Fruit fly (Drosophila melanogaster) whole organism, embryonic: ENCODE measurements around the gene Ucp4A.

Source experiments
- Atf3 ChIP-seq: fragments of 200-800 bp; sonication (Bioruptor generic); optimal IDR thresholded peaks from 3 replicates; lab custom pipeline; 2016; ENCODE audit warnings: missing biosample characterization, missing genetic modification characterization
- Atf6 ChIP-seq: fragments of 200-800 bp; sonication (Bioruptor generic); IDR thresholded peaks from 2 replicates; pipeline ENCODE4 v1.3.6; 2022; ENCODE audit warnings: missing biosample characterization, missing genetic modification characterization
- CG11247 ChIP-seq: fragments of 200-800 bp; sonication (Bioruptor generic); IDR thresholded peaks from 2 replicates; pipeline ENCODE4 v1.3.6; 2022; ENCODE audit warnings: missing biosample characterization, missing genetic modification characterization
- CG12299 ChIP-seq: fragments of 200-800 bp; sonication (Bioruptor generic); optimal IDR thresholded peaks from 2 replicates; lab custom pipeline; 2018; ENCODE audit warnings: missing biosample characterization, mild to moderate bottlenecking, missing genetic modification characterization
- CG12391 ChIP-seq: fragments of 200-800 bp; sonication (Bioruptor generic); optimal IDR thresholded peaks from 3 replicates; lab custom pipeline; 2018; ENCODE audit warnings: missing biosample characterization, mild to moderate bottlenecking, missing genetic modification characterization, moderate library complexity
- CG13424 ChIP-seq: fragments of 200-800 bp; sonication (Bioruptor generic); optimal IDR thresholded peaks from 2 replicates; lab custom pipeline; 2019; ENCODE audit warnings: missing biosample characterization, mild to moderate bottlenecking, missing genetic modification characterization, moderate library complexity
- CG16779 ChIP-seq: fragments of 200-800 bp; sonication (Bioruptor generic); IDR thresholded peaks from 2 replicates; pipeline ENCODE4 v1.3.6; 2022; ENCODE audit warnings: missing biosample characterization, missing genetic modification characterization
- CG17829 ChIP-seq: fragments of 200-800 bp; optimal IDR thresholded peaks from 2 replicates; lab custom pipeline; 2019; ENCODE audit warnings: missing biosample characterization, mild to moderate bottlenecking, missing genetic modification characterization, moderate library complexity
- CG17912 ChIP-seq: fragments of 200-800 bp; sonication (Bioruptor generic); optimal IDR thresholded peaks from 2 replicates; lab custom pipeline; 2018; ENCODE audit warnings: missing biosample characterization, mild to moderate bottlenecking, missing genetic modification characterization
- CG1792 ChIP-seq: fragments of 200-800 bp; sonication (Bioruptor generic); optimal IDR thresholded peaks from 2 replicates; lab custom pipeline; 2016; ENCODE audit warnings: missing biosample characterization, missing genetic modification characterization
- CG1832 ChIP-seq: fragments of 200-800 bp; sonication (Bioruptor generic); optimal IDR thresholded peaks from 2 replicates; lab custom pipeline; 2017; ENCODE audit warnings: missing biosample characterization, mild to moderate bottlenecking, missing genetic modification characterization, inconsistent platforms
- CG3065 ChIP-seq: fragments of 200-800 bp; sonication (Bioruptor generic); optimal IDR thresholded peaks from 2 replicates; lab custom pipeline; 2016; ENCODE audit warnings: missing biosample characterization, missing genetic modification characterization
- CG31365 ChIP-seq: fragments of 200-800 bp; sonication (Bioruptor generic); optimal IDR thresholded peaks from 2 replicates; lab custom pipeline; 2018; ENCODE audit warnings: missing biosample characterization, mild to moderate bottlenecking, missing genetic modification characterization
- CG6791 ChIP-seq: fragments of 200-800 bp; sonication (Bioruptor generic); IDR thresholded peaks from 3 replicates; pipeline ENCODE4 v1.3.6; 2022; ENCODE audit warnings: missing biosample characterization, missing genetic modification characterization; ENCODE audit not compliant: partially characterized antibody
- Dll ChIP-seq: fragments of 200-800 bp; sonication (Bioruptor generic); IDR thresholded peaks from 4 replicates; pipeline ENCODE4 v1.3.6; 2022; ENCODE audit warnings: missing biosample characterization, missing genetic modification characterization; ENCODE audit not compliant: partially characterized antibody
- Dref ChIP-seq: fragments of 200-800 bp; sonication (Bioruptor generic); IDR thresholded peaks from 2 replicates; pipeline ENCODE4 v1.3.6; 2022; ENCODE audit warnings: missing biosample characterization, missing genetic modification characterization
- Eip74EF ChIP-seq, 2 experiments: fragments of 200-800 bp in 1 of 2; fragments of >200 bp in 1 of 2; sonication (Bioruptor generic) in 1 of 2; optimal IDR thresholded peaks; 2 replicates each; lab custom pipeline; 2017 to 2019; ENCODE audit warnings: missing biosample characterization in 2 of 2, missing genetic modification characterization in 2 of 2, mild to moderate bottlenecking in 1 of 2, moderate library complexity in 1 of 2
- Ets97D ChIP-seq: fragments of 200-800 bp; sonication (Bioruptor generic); optimal IDR thresholded peaks from 3 replicates; lab custom pipeline; 2016; ENCODE audit warnings: missing biosample characterization, missing genetic modification characterization
- Hr39 ChIP-seq: fragments of >200 bp; optimal IDR thresholded peaks from 2 replicates; lab custom pipeline; 2017
- NK7.1 ChIP-seq: fragments of 200-800 bp; sonication (Bioruptor generic); optimal IDR thresholded peaks from 3 replicates; lab custom pipeline; 2016; ENCODE audit warnings: missing biosample characterization, missing genetic modification characterization
- abd-A ChIP-seq: fragments of 200-800 bp; sonication (Bioruptor generic); optimal IDR thresholded peaks from 3 replicates; lab custom pipeline; 2019; ENCODE audit warnings: missing biosample characterization, mild to moderate bottlenecking, missing genetic modification characterization, moderate library complexity
- ash1 ChIP-seq: fragments of 200-800 bp; sonication (Bioruptor generic); optimal IDR thresholded peaks from 2 replicates; lab custom pipeline; 2018; ENCODE audit warnings: missing biosample characterization, mild to moderate bottlenecking, missing genetic modification characterization
- cas ChIP-seq: fragments of 200-800 bp; sonication (Bioruptor generic); IDR thresholded peaks from 2 replicates; pipeline ENCODE4 v1.3.6; 2022; ENCODE audit warnings: missing biosample characterization, missing genetic modification characterization
- caup ChIP-seq: fragments of 200-800 bp; sonication (Bioruptor generic); optimal IDR thresholded peaks from 3 replicates; lab custom pipeline; 2017; ENCODE audit warnings: missing biosample characterization, mild to moderate bottlenecking, missing genetic modification characterization, moderate library complexity; ENCODE audit not compliant: severe bottlenecking
- chinmo ChIP-seq: fragments of 200-800 bp; sonication (Bioruptor generic); IDR thresholded peaks from 4 replicates; pipeline ENCODE4 v1.3.6; 2022; ENCODE audit warnings: missing biosample characterization, missing genetic modification characterization; ENCODE audit not compliant: partially characterized antibody
- cwo ChIP-seq: fragments of 200-800 bp; sonication (Bioruptor generic); optimal IDR thresholded peaks from 3 replicates; lab custom pipeline; 2017; ENCODE audit warnings: missing biosample characterization, missing genetic modification characterization, mild to moderate bottlenecking, moderate library complexity, missing genetic modification reagents
- dmrt99B ChIP-seq: fragments of 200-800 bp; sonication (Bioruptor generic); optimal IDR thresholded peaks from 2 replicates; lab custom pipeline; 2018; ENCODE audit warnings: missing biosample characterization, mild to moderate bottlenecking, missing genetic modification characterization, moderate library complexity
- fd102C ChIP-seq: fragments of 200-800 bp; sonication (Bioruptor generic); optimal IDR thresholded peaks from 2 replicates; lab custom pipeline; 2018; ENCODE audit warnings: missing biosample characterization, mild to moderate bottlenecking, missing genetic modification characterization, moderate library complexity
- gce ChIP-seq: fragments of 200-800 bp; sonication (Bioruptor generic); IDR thresholded peaks from 3 replicates; pipeline ENCODE4 v1.3.6; 2022; ENCODE audit warnings: missing biosample characterization, missing genetic modification characterization
- gcm2 ChIP-seq: fragments of 200-800 bp; sonication (Bioruptor generic); optimal IDR thresholded peaks from 2 replicates; lab custom pipeline; 2016; ENCODE audit warnings: missing biosample characterization, missing genetic modification characterization
- insv ChIP-seq, 2 experiments: fragments of 200-800 bp; sonication (Bioruptor generic); optimal IDR thresholded peaks; 3 replicates each; lab custom pipeline; 2016 to 2018; ENCODE audit warnings: missing biosample characterization in 2 of 2, missing genetic modification characterization in 2 of 2
- jumu ChIP-seq: fragments of 200-800 bp; sonication (Bioruptor generic); optimal IDR thresholded peaks from 3 replicates; lab custom pipeline; 2016; ENCODE audit warnings: missing biosample characterization, missing genetic modification characterization
- lilli ChIP-seq: fragments of 200-800 bp; sonication (Bioruptor generic); optimal IDR thresholded peaks from 3 replicates; lab custom pipeline; 2016; ENCODE audit warnings: missing biosample characterization, missing genetic modification characterization
- lov ChIP-seq, 2 experiments: fragments of 200-800 bp in 1 of 2; fragments of >200 bp in 1 of 2; sonication (Bioruptor generic) in 1 of 2; IDR thresholded peaks in 1 of 2; optimal IDR thresholded peaks in 1 of 2; 2 replicates in 1 of 2; 3 replicates in 1 of 2; pipeline versions ENCODE4 v1.3.6 to Lab custom; 2017 to 2022; ENCODE audit warnings: missing biosample characterization in 1 of 2, missing genetic modification characterization in 1 of 2
- luna ChIP-seq: fragments of 200-800 bp; sonication (Bioruptor generic); optimal IDR thresholded peaks from 2 replicates; lab custom pipeline; 2016; ENCODE audit warnings: missing biosample characterization, missing genetic modification characterization
- mirr ChIP-seq: fragments of 200-800 bp; sonication (Bioruptor generic); optimal IDR thresholded peaks from 3 replicates; lab custom pipeline; 2018; ENCODE audit warnings: missing biosample characterization, mild to moderate bottlenecking, missing genetic modification characterization
- nau ChIP-seq: fragments of 200-800 bp; sonication (Bioruptor generic); optimal IDR thresholded peaks from 3 replicates; lab custom pipeline; 2017; ENCODE audit warnings: missing biosample characterization, mild to moderate bottlenecking, missing genetic modification characterization, missing genetic modification reagents
- pfk ChIP-seq: fragments of 200-800 bp; sonication (Bioruptor generic); optimal IDR thresholded peaks from 2 replicates; lab custom pipeline; 2018; ENCODE audit warnings: missing biosample characterization, mild to moderate bottlenecking, missing genetic modification characterization, moderate library complexity
- rib ChIP-seq: fragments of 200-800 bp; sonication (Bioruptor generic); IDR thresholded peaks from 2 replicates; pipeline ENCODE4 v1.3.6; 2022; ENCODE audit warnings: missing biosample characterization, missing genetic modification characterization
- sima ChIP-seq: fragments of 200-800 bp; sonication (Bioruptor generic); optimal IDR thresholded peaks from 2 replicates; lab custom pipeline; 2016; ENCODE audit warnings: missing biosample characterization, missing genetic modification characterization
- sna ChIP-seq: fragments of 200-800 bp; sonication (Bioruptor generic); IDR thresholded peaks from 2 replicates; pipeline ENCODE4 v1.3.6; 2022; ENCODE audit warnings: missing biosample characterization, missing genetic modification characterization; ENCODE audit not compliant: partially characterized antibody
- so ChIP-seq: fragments of 200-800 bp; sonication (Bioruptor generic); IDR thresholded peaks from 3 replicates; pipeline ENCODE4 v1.3.6; 2022; ENCODE audit warnings: missing biosample characterization, missing genetic modification characterization
- tgo ChIP-seq: fragments of 200-800 bp; sonication (Bioruptor generic); IDR thresholded peaks from 3 replicates; pipeline ENCODE4 v1.3.6; 2022; ENCODE audit warnings: missing biosample characterization, missing genetic modification characterization
- toy ChIP-seq: fragments of 200-800 bp; sonication (Bioruptor generic); IDR thresholded peaks from 2 replicates; pipeline ENCODE4 v1.3.6; 2022; ENCODE audit warnings: missing biosample characterization, missing genetic modification characterization
- tx ChIP-seq: fragments of 200-800 bp; sonication (Bioruptor generic); optimal IDR thresholded peaks from 2 replicates; lab custom pipeline; 2016; ENCODE audit warnings: missing biosample characterization, missing genetic modification characterization
- zf30C ChIP-seq: fragments of 200-800 bp; sonication (Bioruptor generic); optimal IDR thresholded peaks from 3 replicates; lab custom pipeline; 2018; ENCODE audit warnings: missing biosample characterization, mild to moderate bottlenecking, missing genetic modification characterization
- zfh2 ChIP-seq: fragments of 200-800 bp; sonication (Bioruptor generic); optimal IDR thresholded peaks from 2 replicates; lab custom pipeline; 2016; ENCODE audit warnings: missing biosample characterization, missing genetic modification characterization

Gene Ucp4A

DNA sequence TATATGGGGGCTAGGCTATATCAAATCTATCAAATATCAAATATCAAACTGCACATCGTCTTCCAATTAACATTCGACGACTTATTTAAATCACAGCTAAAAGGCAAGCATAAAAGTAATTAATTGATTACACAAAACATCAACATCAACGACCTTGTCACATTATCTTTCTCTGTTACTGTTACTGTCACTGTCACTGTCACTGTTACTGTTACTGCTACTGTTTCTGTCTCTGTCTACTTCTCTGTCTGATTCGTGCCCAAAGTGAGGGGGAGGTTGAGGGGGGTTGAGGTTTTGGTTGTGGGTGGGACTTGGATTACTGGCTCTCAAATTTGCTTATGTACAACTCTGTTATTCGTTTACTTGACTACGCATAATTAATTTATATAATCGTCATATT is 23.3 kb upstream of the Ucp4A start (continued):
- TF ChIP-seq gce (GFP tag; lab: Robert Waterston, UW) (no peak), CG12391 (tag; lab: Kevin White, UChicago) (no peak), gcm2 (GFP tag; lab: Kevin White, UChicago) (no peak), mirr (GFP tag; lab: Kevin White, UChicago) (peak; percentile 66), abd-A (peak; percentile 28), insv (GFP tag; optimal IDR thresholded peaks at IDR 0.05; lab: Kevin White, UChicago) (peak in 1 of 2 experiments; percentile 34), jumu (no peak), chinmo (GFP tag; lab: Robert Waterston, UW) (0 out of 4 replicates have a peak, but pooled peaks have one; percentile 35), luna (no peak), Atf3 (GFP tag; lab: Kevin White, UChicago) (no peak), cwo (GFP tag; lab: Kevin White, UChicago) (no peak)

DNA sequence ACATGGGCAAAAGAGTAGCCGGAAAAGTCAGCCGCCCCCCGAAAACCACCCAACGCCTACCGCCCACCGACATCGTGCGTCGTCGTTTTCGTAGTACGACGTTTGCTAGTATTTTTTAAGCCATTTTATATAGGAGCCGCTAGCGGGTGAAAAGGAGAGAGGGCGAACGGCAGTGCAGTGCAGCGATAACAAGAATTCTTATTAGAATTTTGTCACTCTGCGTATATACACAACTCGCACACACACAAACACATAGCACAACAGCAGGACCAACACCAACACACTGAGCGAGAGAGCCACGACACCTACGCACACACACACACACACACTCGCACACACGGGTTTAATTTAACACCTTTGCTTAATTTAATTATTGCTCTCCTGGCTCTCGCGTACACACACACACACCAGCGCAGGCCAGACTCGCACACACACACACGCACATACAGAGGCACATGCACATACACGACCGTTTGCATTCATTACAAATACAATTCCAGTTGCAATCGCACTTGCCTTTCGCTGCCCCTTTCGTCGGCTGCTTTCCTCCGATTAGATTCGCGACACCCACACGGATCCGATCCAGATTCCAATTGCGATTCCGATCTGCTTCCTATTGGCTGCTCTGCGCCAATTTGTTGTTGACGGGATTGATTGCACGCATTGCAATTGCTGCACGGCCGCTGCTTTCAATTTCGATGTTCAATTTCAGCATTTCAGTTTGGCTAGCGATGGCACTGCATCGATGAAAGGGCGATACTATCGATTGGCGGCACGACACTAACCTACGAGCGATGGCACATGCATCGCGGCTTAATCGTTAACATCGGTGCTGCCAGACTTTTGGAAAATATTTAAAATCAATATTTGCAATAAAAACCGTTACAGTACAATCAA is 17.7 kb upstream of the Ucp4A start, which contains the start of gene Socs16D:
TSS of gene Socs16D (minus strand) at position 758 of the 897 bp plus-strand sequence.
- peak; percentile 88 for TF ChIP-seq Ets97D (GFP tag; lab: Kevin White, UChicago)
- 0 out of 2 replicates have a peak, but pooled peaks have one; percentile 58 for TF ChIP-seq rib (GFP tag; lab: Robert Waterston, UW)
- no peak for TF ChIP-seq ash1
- no peak for TF ChIP-seq CG1792 (GFP tag; lab: Kevin White, UChicago)
- no peak for TF ChIP-seq lov (optimal IDR thresholded peaks at IDR 0.05; lab: Kevin White, UChicago)
- TF ChIP-seq lov (GFP tag; IDR thresholded peaks at IDR 0.05; lab: Robert Waterston, UW), result no peak
- no peak for TF ChIP-seq CG3065 (GFP tag; lab: Kevin White, UChicago)
- no peak for TF ChIP-seq sima
- TF ChIP-seq tgo (GFP tag; lab: Robert Waterston, UW), result no peak
- no peak for TF ChIP-seq tx
- TF ChIP-seq dmrt99B (tag; lab: Kevin White, UChicago), result peak; percentile 12
- no peak for TF ChIP-seq CG17912 (GFP tag; lab: Kevin White, UChicago)
- no peak for TF ChIP-seq CG13424 (tag; lab: Kevin White, UChicago)
- TF ChIP-seq Eip74EF (GFP tag; optimal IDR thresholded peaks at IDR 0.05; lab: Kevin White, UChicago), result peak in 1 of 2 experiments; percentile 26
- no peak for TF ChIP-seq Hr39 (lab: Kevin White, UChicago)
- peak; percentile 23; the same call in 1 of the 3 replicates for TF ChIP-seq so (GFP tag; lab: Robert Waterston, UW)
- peak; percentile 12 for TF ChIP-seq caup (GFP tag; lab: Kevin White, UChicago)
- peak; percentile 98 for TF ChIP-seq CG6791
- no peak for TF ChIP-seq CG12299
- TF ChIP-seq CG1832 (GFP tag; lab: Kevin White, UChicago), result peak; percentile 17
- no peak for TF ChIP-seq CG11247
- TF ChIP-seq CG17829 (tag; lab: Kevin White, UChicago), result peak; percentile 28
- TF ChIP-seq lilli (GFP tag; lab: Kevin White, UChicago), result peak; percentile 68
- TF ChIP-seq nau (GFP tag; lab: Kevin White, UChicago), result no peak
- TF ChIP-seq Dref, result peak; percentile 95
- peak; percentile 39 for TF ChIP-seq pfk (GFP tag; lab: Kevin White, UChicago)
- peak; percentile 27 for TF ChIP-seq CG31365 (tag; lab: Kevin White, UChicago)
- no peak for TF ChIP-seq toy (GFP tag; lab: Robert Waterston, UW)
- peak; percentile 16 for TF ChIP-seq zf30C (GFP tag; lab: Kevin White, UChicago)
- no peak for TF ChIP-seq cas (GFP tag; lab: Robert Waterston, UW)
- TF ChIP-seq fd102C (GFP tag; lab: Kevin White, UChicago), result no peak
- no peak for TF ChIP-seq NK7.1 (GFP tag; lab: Kevin White, UChicago)
- TF ChIP-seq sna (GFP tag; lab: Robert Waterston, UW), result peak; percentile 95
- TF ChIP-seq Dll (GFP tag; lab: Robert Waterston, UW), result peak; percentile 93
- no peak for TF ChIP-seq CG16779 (GFP tag; lab: Robert Waterston, UW)
- TF ChIP-seq Atf6 (GFP tag; lab: Robert Waterston, UW), result no peak
- peak; percentile 51 for TF ChIP-seq zfh2
